Worm (Caenorhabditis elegans) whole organism, L4 larva: Measurements from ENCODE around the gene nlp-17.

Experiments used
- ZK546.5 ChIP-seq, 2 experiments: sonication (generic microtip); optimal IDR thresholded peaks; 2 replicates each; lab custom pipeline; 2017; ENCODE audit warnings: missing biosample characterization in 2 of 2, missing genetic modification characterization in 2 of 2
- aha-1 ChIP-seq: fragments of 150-350 bp; peaks from one replicate; lab custom pipeline; 2014; ENCODE audit warnings: missing biosample characterization, missing genetic modification characterization
- ces-1 ChIP-seq: fragments of 150-350 bp; sonication (generic microtip); optimal IDR thresholded peaks from 4 replicates; lab custom pipeline; 2014; ENCODE audit warnings: missing biosample characterization, missing genetic modification reagents, missing genetic modification characterization
- hif-1 ChIP-seq, 2 experiments: sonication (generic microtip); optimal IDR thresholded peaks; 2 replicates each; lab custom pipeline; 2016 to 2017; ENCODE audit warnings: missing compliant biosample characterization in 2 of 2, missing genetic modification characterization in 2 of 2, missing genetic modification reagents in 2 of 2, missing genotype in 2 of 2, mild to moderate bottlenecking in 1 of 2
- hlh-30 ChIP-seq: sonication (generic microtip); optimal IDR thresholded peaks from 2 replicates; lab custom pipeline; 2017; ENCODE audit warnings: antibody characterized with exemption, mild to moderate bottlenecking, missing genetic modification characterization, missing compliant biosample characterization; ENCODE audit not compliant: insufficient read depth
- nhr-28 ChIP-seq: fragments of 150-350 bp; optimal IDR thresholded peaks from 2 replicates; lab custom pipeline; 2014; ENCODE audit warnings: missing biosample characterization, missing genetic modification characterization

DNA sequence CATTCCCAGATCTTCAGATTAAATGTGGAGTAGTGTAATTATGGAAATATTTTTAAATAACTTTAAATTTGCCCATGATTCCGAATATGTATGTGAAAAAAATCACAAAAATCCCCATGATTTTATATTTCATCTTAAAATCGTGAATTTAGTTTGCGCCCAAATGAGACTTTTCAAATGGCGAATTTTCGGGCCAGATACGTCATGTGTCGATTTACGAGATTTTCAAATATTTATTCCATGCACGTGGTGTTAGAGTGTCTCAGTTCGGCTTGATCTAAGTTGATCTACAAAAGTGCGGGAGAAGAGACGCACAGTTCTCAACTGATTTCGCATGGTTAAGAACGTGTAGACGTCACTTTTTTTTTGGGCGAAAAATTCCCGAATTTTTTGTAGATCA is 23.1 kb downstream of the nlp-17 start, which contains the start of gene Y38H8A.1:
- TF ChIP-seq hlh-30 (tag; lab: Kevin White, UChicago) (no peak), ces-1 (no peak), aha-1 (no peak), hif-1 (tag; optimal IDR thresholded peaks at IDR 0.05; lab: Kevin White, UChicago) (no peak), nhr-28 (no peak), ZK546.5 (tag; optimal IDR thresholded peaks at IDR 0.05; lab: Kevin White, UChicago) (no peak)
